Worm (Caenorhabditis elegans): ENCODE measurements around the gene F26F2.5.

- no peak for TF ChIP-seq aly-2 (tag; optimal IDR thresholded peaks at IDR 0.05)
- no peak for TF ChIP-seq egl-27 (tag; optimal IDR thresholded peaks at IDR 0.05)
- TF ChIP-seq lin-39 (tag; optimal IDR thresholded peaks at IDR 0.05): no peak
- no peak for TF ChIP-seq unc-62 (GFP tag; optimal IDR thresholded peaks at IDR 0.05)
Observed at ce11 chrV:20599795-20600194, 26.3 kb downstream of the F26F2.5 start, which contains the start of gene col-163.
